Worm (Caenorhabditis elegans): ENCODE data around the gene mdt-8.

ce11 chrII:11514775-11515174, 18.8 kb downstream of the mdt-8 start, which contains the start of gene srh-44:
- TF ChIP-seq hlh-11 (tag; optimal IDR thresholded peaks at IDR 0.05) (no peak), mep-1 (tag; optimal IDR thresholded peaks at IDR 0.05) (no peak), pha-4 (GFP tag; IDR thresholded peaks at IDR 0.05) (no peak), pha-4 (tag; optimal IDR thresholded peaks at IDR 0.05) (no peak), aha-1 (tag) (no peak), nhr-77 (tag; optimal IDR thresholded peaks at IDR 0.05) (no peak), jun-1 (tag; optimal IDR thresholded peaks at IDR 0.05) (no peak), nhr-237 (tag; optimal IDR thresholded peaks at IDR 0.05) (no peak), unc-62 (GFP tag; optimal IDR thresholded peaks at IDR 0.05 in 1 of 2) (no peak), unc-62 (tag; optimal IDR thresholded peaks at IDR 0.05) (no peak), nhr-76 (tag; optimal IDR thresholded peaks at IDR 0.05) (no peak)
